Worm (Caenorhabditis elegans) whole organism, L1 larva: ENCODE results near the gene F01D5.10.

Experiments used
- C04F5.9 ChIP-seq: sonication (generic microtip); optimal IDR thresholded peaks from 2 replicates; lab custom pipeline; 2016; ENCODE audit warnings: missing genetic modification characterization, missing compliant biosample characterization
- C34B4.2 ChIP-seq: sonication (generic microtip); optimal IDR thresholded peaks from 2 replicates; lab custom pipeline; 2017; ENCODE audit warnings: mild to moderate bottlenecking, missing genetic modification characterization, missing compliant biosample characterization
- F16B12.6 ChIP-seq: fragments of 150-350 bp; optimal IDR thresholded peaks from 2 replicates; lab custom pipeline; 2014; ENCODE audit warnings: missing biosample characterization, missing genetic modification characterization
- Y116A8C.19 ChIP-seq: sonication (generic microtip); optimal IDR thresholded peaks from 2 replicates; lab custom pipeline; 2016; ENCODE audit warnings: missing compliant biosample characterization, missing genetic modification characterization, borderline replicate concordance
- aha-1 ChIP-seq: fragments of 150-350 bp; optimal IDR thresholded peaks from 2 replicates; lab custom pipeline; 2014; ENCODE audit warnings: missing biosample characterization, missing genetic modification characterization
- aly-2 ChIP-seq: fragments of 150-350 bp; optimal IDR thresholded peaks from 2 replicates; lab custom pipeline; 2014; ENCODE audit warnings: missing biosample characterization, missing genetic modification characterization
- ceh-63 ChIP-seq: fragments of 200-800 bp; sonication (Bioruptor generic); optimal IDR thresholded peaks from 2 replicates; lab custom pipeline; 2018; ENCODE audit warnings: mild to moderate bottlenecking, missing genetic modification characterization, missing compliant biosample characterization
- ceh-8 ChIP-seq: fragments of 200-800 bp; sonication (Bioruptor generic); optimal IDR thresholded peaks from 2 replicates; lab custom pipeline; 2018; ENCODE audit warnings: mild to moderate bottlenecking, missing genetic modification characterization, moderate library complexity, missing compliant biosample characterization
- ceh-90 ChIP-seq: sonication (generic microtip); optimal IDR thresholded peaks from 2 replicates; lab custom pipeline; 2016; ENCODE audit warnings: missing genetic modification characterization, missing compliant biosample characterization
- ces-1 ChIP-seq: fragments of 150-350 bp; optimal IDR thresholded peaks from 2 replicates; lab custom pipeline; 2014; ENCODE audit warnings: missing biosample characterization, missing genetic modification reagents, missing genetic modification characterization
- dpl-1 ChIP-seq, 3 experiments: fragments of 150-350 bp in 2 of 3; sonication (generic microtip) in 1 of 3; optimal IDR thresholded peaks; 2 replicates each; lab custom pipeline; 2014 to 2017; ENCODE audit warnings: missing biosample characterization in 3 of 3, missing genetic modification characterization in 3 of 3, missing genetic modification reagents in 3 of 3
- dsc-1 ChIP-seq: sonication (generic microtip); optimal IDR thresholded peaks from 2 replicates; lab custom pipeline; 2016; ENCODE audit warnings: mild to moderate bottlenecking, missing genetic modification characterization, missing compliant biosample characterization
- efl-1 ChIP-seq, 4 experiments: fragments of 150-350 bp; optimal IDR thresholded peaks in 3 of 4; peaks in 1 of 4; 1 replicate in 1 of 4; 2 replicates in 3 of 4; lab custom pipeline; 2014; ENCODE audit warnings: missing biosample characterization in 2 of 4, missing genetic modification characterization in 2 of 4, missing genetic modification reagents in 2 of 4
- elt-2 ChIP-seq: sonication (generic microtip); optimal IDR thresholded peaks from 2 replicates; lab custom pipeline; 2016; ENCODE audit warnings: missing genetic modification characterization, mild to moderate bottlenecking, inconsistent platforms, missing compliant biosample characterization, missing genetic modification reagents
- elt-3 ChIP-seq, 6 experiments: fragments of 150-350 bp in 1 of 6; sonication (generic microtip); optimal IDR thresholded peaks; 2 replicates each; lab custom pipeline; 2017 to 2018; ENCODE audit warnings: missing biosample characterization in 6 of 6, missing genetic modification characterization in 6 of 6, inconsistent platforms in 1 of 6
- ets-5 ChIP-seq: fragments of 200-800 bp; sonication (Bioruptor generic); IDR thresholded peaks from 2 replicates; pipeline ENCODE4 v1.3.6; 2022; ENCODE audit warnings: missing genetic modification characterization, missing compliant biosample characterization
- fkh-10 ChIP-seq: sonication (generic microtip); optimal IDR thresholded peaks from 2 replicates; lab custom pipeline; 2017; ENCODE audit warnings: missing biosample characterization, missing genetic modification reagents, missing genetic modification characterization
- fkh-4 ChIP-seq: sonication (generic microtip); optimal IDR thresholded peaks from 2 replicates; lab custom pipeline; 2016; ENCODE audit warnings: missing compliant biosample characterization, missing genetic modification characterization, borderline replicate concordance
- fkh-8 ChIP-seq: sonication (generic microtip); optimal IDR thresholded peaks from 2 replicates; lab custom pipeline; 2016; ENCODE audit warnings: mild to moderate bottlenecking, missing genetic modification characterization, missing compliant biosample characterization
- hlh-4 ChIP-seq: sonication (generic microtip); optimal IDR thresholded peaks from 2 replicates; lab custom pipeline; 2016; ENCODE audit warnings: mild to moderate bottlenecking, missing genetic modification characterization, missing compliant biosample characterization
- hpl-2 ChIP-seq: fragments of 150-350 bp; optimal IDR thresholded peaks from 2 replicates; lab custom pipeline; 2014; ENCODE audit warnings: missing biosample characterization, missing genetic modification reagents, missing genetic modification characterization
- irx-1 ChIP-seq: sonication (generic microtip); optimal IDR thresholded peaks from 2 replicates; lab custom pipeline; 2016; ENCODE audit warnings: missing genetic modification characterization, missing compliant biosample characterization
- jun-1 ChIP-seq: fragments of 150-350 bp; optimal IDR thresholded peaks from 2 replicates; lab custom pipeline; 2014; ENCODE audit warnings: missing biosample characterization, missing genetic modification reagents, missing genetic modification characterization
- lin-13 ChIP-seq: fragments of 150-350 bp; optimal IDR thresholded peaks from 2 replicates; lab custom pipeline; 2014; ENCODE audit warnings: missing biosample characterization, missing genetic modification reagents, missing genetic modification characterization
- lin-35 ChIP-seq, 2 experiments: fragments of 150-350 bp; optimal IDR thresholded peaks; 2 replicates each; lab custom pipeline; 2014; ENCODE audit warnings: missing biosample characterization in 2 of 2, missing genetic modification characterization in 2 of 2, missing genetic modification reagents in 2 of 2
- lir-3 ChIP-seq: sonication (generic microtip); optimal IDR thresholded peaks from 2 replicates; lab custom pipeline; 2016; ENCODE audit warnings: mild to moderate bottlenecking, missing genetic modification characterization, moderate library complexity, missing compliant biosample characterization; ENCODE audit not compliant: poor library complexity
- mab-9 ChIP-seq: fragments of 200-800 bp; sonication (Bioruptor generic); IDR thresholded peaks from 2 replicates; pipeline ENCODE4 v1.3.6; 2022; ENCODE audit warnings: missing genetic modification reagents, missing genetic modification characterization, missing compliant biosample characterization
- mdl-1 ChIP-seq, 2 experiments: fragments of 150-350 bp; optimal IDR thresholded peaks; 2 replicates each; lab custom pipeline; 2014 to 2017; ENCODE audit warnings: missing biosample characterization in 2 of 2, missing genetic modification characterization in 2 of 2, inconsistent platforms in 1 of 2
- nhr-11 ChIP-seq: fragments of 150-350 bp; optimal IDR thresholded peaks from 2 replicates; lab custom pipeline; 2014; ENCODE audit warnings: missing biosample characterization, missing genetic modification characterization
- nhr-12 ChIP-seq: sonication (generic microtip); optimal IDR thresholded peaks from 2 replicates; lab custom pipeline; 2017; ENCODE audit warnings: missing biosample characterization, missing genetic modification characterization
- nhr-20 ChIP-seq: sonication (generic microtip); optimal IDR thresholded peaks from 2 replicates; lab custom pipeline; 2016; ENCODE audit warnings: mild to moderate bottlenecking, missing genetic modification characterization, missing compliant biosample characterization
- nhr-28 ChIP-seq: fragments of 150-350 bp; optimal IDR thresholded peaks from 2 replicates; lab custom pipeline; 2014; ENCODE audit warnings: missing biosample characterization, missing genetic modification characterization
- nhr-84 ChIP-seq: sonication (generic microtip); optimal IDR thresholded peaks from 2 replicates; lab custom pipeline; 2017; ENCODE audit warnings: missing biosample characterization, missing genetic modification characterization
- nhr-85 ChIP-seq: sonication (generic microtip); peaks from one replicate; lab custom pipeline; 2016; ENCODE audit warnings: missing genetic modification characterization, inconsistent platforms, missing compliant biosample characterization
- pag-3 ChIP-seq: sonication (generic microtip); optimal IDR thresholded peaks from 2 replicates; lab custom pipeline; 2017; ENCODE audit warnings: missing genetic modification characterization, mild to moderate bottlenecking, missing compliant biosample characterization, antibody characterized with exemption, borderline replicate concordance; ENCODE audit not compliant: insufficient read depth
- pqm-1 ChIP-seq: sonication (generic microtip); optimal IDR thresholded peaks from 3 replicates; lab custom pipeline; 2017; ENCODE audit warnings: missing biosample characterization, missing genetic modification characterization
- rnt-1 ChIP-seq: sonication (generic microtip); optimal IDR thresholded peaks from 2 replicates; lab custom pipeline; 2016; ENCODE audit warnings: mild to moderate bottlenecking, missing genetic modification characterization, moderate library complexity, missing compliant biosample characterization
- snpc-4 ChIP-seq: fragments of 150-350 bp; optimal IDR thresholded peaks from 2 replicates; lab custom pipeline; 2014; ENCODE audit warnings: missing biosample characterization, missing genetic modification characterization
- snu-23 ChIP-seq: sonication (generic microtip); optimal IDR thresholded peaks from 2 replicates; lab custom pipeline; 2016; ENCODE audit warnings: missing genetic modification characterization, missing compliant biosample characterization
- sup-37 ChIP-seq: fragments of 200-800 bp; sonication (Bioruptor generic); optimal IDR thresholded peaks from 2 replicates; lab custom pipeline; 2018; ENCODE audit warnings: mild to moderate bottlenecking, missing genetic modification characterization, missing compliant biosample characterization
- unc-30 ChIP-seq: sonication (generic microtip); optimal IDR thresholded peaks from 2 replicates; lab custom pipeline; 2017; ENCODE audit warnings: missing biosample characterization, missing genetic modification characterization
- unc-62 ChIP-seq: fragments of 150-350 bp; optimal IDR thresholded peaks from 2 replicates; lab custom pipeline; 2014; ENCODE audit warnings: missing biosample characterization, missing genetic modification reagents, missing genetic modification characterization
- vab-15 ChIP-seq: sonication (generic microtip); optimal IDR thresholded peaks from 2 replicates; lab custom pipeline; 2017; ENCODE audit warnings: missing genotype, mild to moderate bottlenecking, missing genetic modification characterization, missing compliant biosample characterization
- ztf-11 ChIP-seq, 2 experiments: sonication (generic microtip); optimal IDR thresholded peaks; 2 replicates each; lab custom pipeline; 2016 to 2017; ENCODE audit warnings: missing genetic modification characterization in 2 of 2, missing biosample characterization in 1 of 2, missing compliant biosample characterization in 1 of 2
- ztf-4 ChIP-seq: fragments of 150-350 bp; optimal IDR thresholded peaks from 2 replicates; lab custom pipeline; 2014; ENCODE audit warnings: missing biosample characterization, missing genetic modification characterization

The F01D5.10 gene

ce11 chrII:13979833-13980513 is 41.2 kb downstream of the F01D5.10 start, which contains the start of gene sre-48:
TSS of gene sre-48 (minus strand) at chrII:13979883.
- TF ChIP-seq jun-1 (tag; lab: Kevin White, UChicago) (peak; percentile 60), vab-15 (tag; lab: Kevin White, UChicago) (no peak), elt-2 (tag; lab: Kevin White, UChicago) (peak; percentile 98), lin-35 (GFP tag; optimal IDR thresholded peaks at IDR 0.05; lab: Kevin White, UChicago) (peak in 1 of 2 experiments; percentile 39), nhr-20 (tag; lab: Kevin White, UChicago) (peak; percentile 25)

- TF ChIP-seq nhr-85 (peak; percentile 27), elt-3 (tag; optimal IDR thresholded peaks at IDR 0.05; lab: Kevin White, UChicago) (no peak)
These were observed 43.4 kb downstream of the F01D5.10 start for ce11 chrII:13977701-13978100.

ce11 chrII:13976161-13976560 is 45.0 kb downstream of the F01D5.10 start, which contains the start of gene Y39G8B.2:
TSS of gene Y39G8B.2 (minus strand) at chrII:13976221.
- TF ChIP-seq mab-9 (GFP tag; lab: Robert Waterston, UW) (peak; percentile 61; the same call in 1 of the 2 replicates), Y116A8C.19 (tag; lab: Kevin White, UChicago) (no peak), rnt-1 (tag; lab: Kevin White, UChicago) (peak; percentile 90), nhr-12 (tag; lab: Kevin White, UChicago) (no peak), fkh-10 (GFP tag; lab: Kevin White, UChicago) (peak; percentile 65), F16B12.6 (tag; lab: Kevin White, UChicago) (peak; percentile 99), ztf-4 (peak; percentile 30), aha-1 (tag; lab: Kevin White, UChicago) (peak; percentile 59), elt-2 (tag; lab: Kevin White, UChicago) (peak; percentile 37), hlh-4 (tag; lab: Kevin White, UChicago) (no peak), C04F5.9 (peak; percentile 45), mdl-1 (tag; optimal IDR thresholded peaks at IDR 0.05; lab: Kevin White, UChicago) (peak in 1 of 2 experiments; percentile 80), lir-3 (tag; lab: Kevin White, UChicago) (no peak), unc-30 (no peak), efl-1 (optimal IDR thresholded peaks at IDR 0.05; lab: Kevin White, UChicago) (peak; percentile 89 to 91), efl-1 (GFP tag; optimal IDR thresholded peaks at IDR 0.05 in 1 of 2; lab: Kevin White, UChicago) (peak; percentile 86 to 98), irx-1 (tag; lab: Kevin White, UChicago) (peak; percentile 60), lin-13 (GFP tag; lab: Kevin White, UChicago) (peak; percentile 87), ceh-8 (GFP tag; lab: Kevin White, UChicago) (no peak), lin-35 (GFP tag; optimal IDR thresholded peaks at IDR 0.05; lab: Kevin White, UChicago) (peak; percentile 90 to 92), C34B4.2 (tag; lab: Kevin White, UChicago) (no peak), fkh-8 (tag; lab: Kevin White, UChicago) (peak; percentile 82), ceh-63 (GFP tag; lab: Kevin White, UChicago) (no peak), ceh-90 (tag; lab: Kevin White, UChicago) (no peak), ets-5 (GFP tag; lab: Robert Waterston, UW) (no peak), sup-37 (GFP tag; lab: Kevin White, UChicago) (no peak), nhr-20 (tag; lab: Kevin White, UChicago) (peak; percentile 86), pag-3 (peak; percentile 38), nhr-84 (tag; lab: Kevin White, UChicago) (no peak), dsc-1 (tag; lab: Kevin White, UChicago) (peak; percentile 67), nhr-11 (tag; lab: Kevin White, UChicago) (no peak), aly-2 (tag; lab: Kevin White, UChicago) (peak; percentile 25), snu-23 (GFP tag; lab: Kevin White, UChicago) (peak; percentile 86), nhr-28 (tag; lab: Kevin White, UChicago) (no peak), hpl-2 (GFP tag; lab: Kevin White, UChicago) (no peak), vab-15 (tag; lab: Kevin White, UChicago) (no peak), pqm-1 (no peak), ces-1 (GFP tag; lab: Kevin White, UChicago) (no peak), fkh-4 (tag; lab: Kevin White, UChicago) (no peak), ztf-11 (tag; optimal IDR thresholded peaks at IDR 0.05; lab: Kevin White, UChicago) (peak in 1 of 2 experiments; percentile 61), unc-62 (no peak), snpc-4 (tag; lab: Kevin White, UChicago) (peak; percentile 89), dpl-1 (GFP tag; optimal IDR thresholded peaks at IDR 0.05; lab: Kevin White, UChicago) (peak; percentile 83 to 88 (median 86))
